Fruit fly (Drosophila melanogaster) whole organism, adult: Measurements from ENCODE around the gene CG33552.

Experiments used
- CG11617 ChIP-seq: fragments of 200-800 bp; sonication (Bioruptor generic); optimal IDR thresholded peaks from 2 replicates; lab custom pipeline; 2017; ENCODE audit warnings: mild to moderate bottlenecking, missing biosample characterization, missing genetic modification reagents, missing genetic modification characterization
- CG12768 ChIP-seq: fragments of 200-800 bp; sonication (Bioruptor generic); optimal IDR thresholded peaks from 2 replicates; lab custom pipeline; 2017; ENCODE audit warnings: missing biosample characterization, missing genetic modification characterization, mild to moderate bottlenecking, moderate library complexity, missing genetic modification reagents
- CG14711 ChIP-seq: fragments of 200-800 bp; sonication (Bioruptor generic); optimal IDR thresholded peaks from 2 replicates; lab custom pipeline; 2018; ENCODE audit warnings: missing biosample characterization, mild to moderate bottlenecking, missing genetic modification characterization, moderate library complexity
- CG1620 ChIP-seq: fragments of 200-800 bp; sonication (Bioruptor generic); optimal IDR thresholded peaks from 2 replicates; lab custom pipeline; 2016; ENCODE audit warnings: missing biosample characterization, missing genetic modification characterization
- CG33017 ChIP-seq: fragments of 200-800 bp; sonication (Bioruptor generic); optimal IDR thresholded peaks from 2 replicates; lab custom pipeline; 2018; ENCODE audit warnings: missing biosample characterization, mild to moderate bottlenecking, missing genetic modification characterization, moderate library complexity
- CG5204 ChIP-seq: fragments of 200-800 bp; sonication (Bioruptor generic); optimal IDR thresholded peaks from 2 replicates; lab custom pipeline; 2016; ENCODE audit warnings: missing biosample characterization, missing genetic modification characterization
- CG7045 ChIP-seq: fragments of 200-800 bp; sonication (Bioruptor generic); optimal IDR thresholded peaks from 2 replicates; lab custom pipeline; 2017; ENCODE audit warnings: missing biosample characterization, mild to moderate bottlenecking, missing genetic modification characterization
- CG7101 ChIP-seq: fragments of 200-800 bp; sonication (Bioruptor generic); optimal IDR thresholded peaks from 2 replicates; lab custom pipeline; 2018; ENCODE audit warnings: missing biosample characterization, mild to moderate bottlenecking, missing genetic modification characterization, moderate library complexity
- Clk ChIP-seq: fragments of 200-800 bp; sonication (Bioruptor generic); optimal IDR thresholded peaks from 2 replicates; lab custom pipeline; 2017; ENCODE audit warnings: missing biosample characterization, missing genetic modification characterization
- Crg-1 ChIP-seq: fragments of 200-800 bp; sonication (Bioruptor generic); optimal IDR thresholded peaks from 2 replicates; lab custom pipeline; 2016; ENCODE audit warnings: missing biosample characterization, missing genetic modification characterization
- Hr96 ChIP-seq: fragments of 200-800 bp; sonication (Bioruptor generic); optimal IDR thresholded peaks from 2 replicates; lab custom pipeline; 2016; ENCODE audit warnings: missing biosample characterization, missing genetic modification characterization
- Mnt ChIP-seq: fragments of 200-800 bp; sonication (Bioruptor generic); optimal IDR thresholded peaks from 2 replicates; lab custom pipeline; 2016; ENCODE audit warnings: missing biosample characterization, mild to moderate bottlenecking, missing genetic modification characterization
- bab1 ChIP-seq: fragments of 200-800 bp; sonication (Bioruptor generic); optimal IDR thresholded peaks from 3 replicates; lab custom pipeline; 2019; ENCODE audit warnings: missing biosample characterization, mild to moderate bottlenecking, missing genetic modification characterization, moderate library complexity
- cic ChIP-seq: fragments of 200-800 bp; sonication (Bioruptor generic); optimal IDR thresholded peaks from 2 replicates; lab custom pipeline; 2017; ENCODE audit warnings: missing biosample characterization, mild to moderate bottlenecking, missing genetic modification characterization, moderate library complexity
- cnc ChIP-seq, 2 experiments: fragments of >200 bp; optimal IDR thresholded peaks; 2 replicates each; lab custom pipeline; 2017
- kay ChIP-seq: fragments of 200-800 bp; sonication (Bioruptor generic); peaks from one replicate; lab custom pipeline; 2016; ENCODE audit warnings: missing biosample characterization, missing genetic modification characterization, borderline replicate concordance
- ovo ChIP-seq: fragments of 200-800 bp; sonication (Bioruptor generic); optimal IDR thresholded peaks from 2 replicates; lab custom pipeline; 2016; ENCODE audit warnings: missing biosample characterization, missing genetic modification characterization
- pad ChIP-seq: fragments of 200-800 bp; sonication (Bioruptor generic); optimal IDR thresholded peaks from 3 replicates; lab custom pipeline; 2017; ENCODE audit warnings: missing biosample characterization, missing genetic modification characterization, mild to moderate bottlenecking, moderate library complexity, missing genetic modification reagents
- tj ChIP-seq: fragments of 200-800 bp; sonication (Bioruptor generic); optimal IDR thresholded peaks from 3 replicates; lab custom pipeline; 2017; ENCODE audit warnings: missing biosample characterization, mild to moderate bottlenecking, missing genetic modification characterization, moderate library complexity
- toe ChIP-seq: fragments of 200-800 bp; sonication (Bioruptor generic); optimal IDR thresholded peaks from 2 replicates; lab custom pipeline; 2016; ENCODE audit warnings: missing biosample characterization, missing genetic modification characterization

CG33552 gene

DNA sequence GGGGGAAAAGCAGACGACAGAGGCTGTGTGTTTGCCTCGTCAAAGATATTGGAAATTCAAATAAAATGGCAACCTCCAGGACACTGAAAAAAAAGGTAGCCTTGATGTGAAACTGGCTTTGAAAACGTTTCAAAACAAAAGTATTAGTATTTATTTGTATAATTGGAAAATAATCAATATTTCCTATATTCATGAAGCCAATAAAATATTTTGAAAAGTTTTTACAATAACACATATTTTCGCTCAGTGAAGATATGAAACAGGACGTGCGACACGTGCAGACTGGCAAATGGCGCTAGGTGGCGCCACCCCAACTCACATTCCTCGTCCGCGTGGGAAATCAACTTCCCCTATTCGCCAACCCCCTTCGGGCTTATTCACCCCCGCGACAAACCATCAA, 34.5 kb upstream of the CG33552 start:
- peak; percentile 39 for TF ChIP-seq kay (GFP tag; lab: Kevin White, UChicago)
- no peak for TF ChIP-seq CG11617 (GFP tag; lab: Kevin White, UChicago)
- no peak for TF ChIP-seq ovo (GFP tag; lab: Kevin White, UChicago)
- no peak for TF ChIP-seq Crg-1 (GFP tag; lab: Kevin White, UChicago)
- TF ChIP-seq CG5204 (GFP tag; lab: Kevin White, UChicago), result peak; percentile 15

- TF ChIP-seq CG5204 (GFP tag; lab: Kevin White, UChicago) (no peak), tj (GFP tag; lab: Kevin White, UChicago) (no peak), Clk (GFP tag; lab: Kevin White, UChicago) (no peak), Mnt (no peak), CG14711 (tag; lab: Kevin White, UChicago) (no peak), cnc (optimal IDR thresholded peaks at IDR 0.05; lab: Kevin White, UChicago) (no peak), CG33017 (no peak), kay (GFP tag; lab: Kevin White, UChicago) (no peak), cic (GFP tag; lab: Kevin White, UChicago) (no peak), toe (GFP tag; lab: Kevin White, UChicago) (no peak), CG7045 (GFP tag; lab: Kevin White, UChicago) (no peak), Hr96 (GFP tag; lab: Kevin White, UChicago) (no peak), pad (GFP tag; lab: Kevin White, UChicago) (no peak), ovo (GFP tag; lab: Kevin White, UChicago) (no peak), CG12768 (no peak), CG11617 (GFP tag; lab: Kevin White, UChicago) (no peak), bab1 (GFP tag; lab: Kevin White, UChicago) (no peak)
Measured at dm6 chr2L:16648925-16649324, 33.4 kb upstream of the CG33552 start.

dm6 chr2L:16653541-16653940, 28.8 kb upstream of the CG33552 start:
- TF ChIP-seq cic (GFP tag; lab: Kevin White, UChicago), result no peak
- peak; percentile 59 for TF ChIP-seq toe (GFP tag; lab: Kevin White, UChicago)
- TF ChIP-seq kay (GFP tag; lab: Kevin White, UChicago), result peak; percentile 96
- TF ChIP-seq CG12768, result peak; percentile 60
- TF ChIP-seq tj (GFP tag; lab: Kevin White, UChicago), result peak; percentile 81
- TF ChIP-seq cnc (optimal IDR thresholded peaks at IDR 0.05; lab: Kevin White, UChicago), result no peak

DNA sequence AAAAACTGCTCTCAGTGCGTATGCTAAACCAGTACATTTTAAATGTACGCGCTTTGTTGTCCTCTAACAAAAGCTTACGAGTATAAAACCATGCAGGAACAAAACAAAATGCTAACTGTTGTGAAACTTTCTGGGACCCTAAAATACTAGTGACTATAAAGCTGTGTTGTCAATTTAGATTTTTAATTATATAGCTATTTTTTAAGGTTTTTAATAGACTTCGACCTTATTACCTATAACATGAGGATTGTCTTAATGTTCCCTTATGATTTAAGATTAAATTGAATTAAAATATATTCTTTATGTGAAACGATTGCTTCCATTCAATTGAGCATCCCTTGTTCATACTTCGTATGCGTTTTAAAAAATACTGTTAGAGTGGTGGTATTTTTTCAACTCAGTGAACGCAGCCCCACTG, 25.6 kb upstream of the CG33552 start:
- no peak for TF ChIP-seq CG11617 (GFP tag; lab: Kevin White, UChicago)
- TF ChIP-seq tj (GFP tag; lab: Kevin White, UChicago), result peak; percentile 32
- TF ChIP-seq kay (GFP tag; lab: Kevin White, UChicago), result no peak
- TF ChIP-seq CG14711 (tag; lab: Kevin White, UChicago), result peak; percentile 67
- TF ChIP-seq toe (GFP tag; lab: Kevin White, UChicago), result peak; percentile 41
- peak; percentile 46 for TF ChIP-seq CG5204 (GFP tag; lab: Kevin White, UChicago)
- TF ChIP-seq pad (GFP tag; lab: Kevin White, UChicago), result peak; percentile 33
- no peak for TF ChIP-seq Crg-1 (GFP tag; lab: Kevin White, UChicago)
- peak; percentile 28 for TF ChIP-seq Hr96 (GFP tag; lab: Kevin White, UChicago)
- peak; percentile 22 for TF ChIP-seq CG1620 (GFP tag; lab: Kevin White, UChicago)
- no peak for TF ChIP-seq ovo (GFP tag; lab: Kevin White, UChicago)
- TF ChIP-seq CG33017, result peak; percentile 49
- TF ChIP-seq CG7045 (GFP tag; lab: Kevin White, UChicago), result peak; percentile 2
- peak; percentile 66 for TF ChIP-seq CG7101

dm6 chr2L:16657467-16657866, 24.8 kb upstream of the CG33552 start:
- no peak for TF ChIP-seq CG5204 (GFP tag; lab: Kevin White, UChicago)
- TF ChIP-seq Hr96 (GFP tag; lab: Kevin White, UChicago), result no peak
- TF ChIP-seq CG7101, result no peak
- no peak for TF ChIP-seq Crg-1 (GFP tag; lab: Kevin White, UChicago)
- no peak for TF ChIP-seq tj (GFP tag; lab: Kevin White, UChicago)
- no peak for TF ChIP-seq CG33017
- no peak for TF ChIP-seq bab1 (GFP tag; lab: Kevin White, UChicago)
- no peak for TF ChIP-seq CG12768
- no peak for TF ChIP-seq CG14711 (tag; lab: Kevin White, UChicago)
- no peak for TF ChIP-seq Clk (GFP tag; lab: Kevin White, UChicago)
- TF ChIP-seq cnc (optimal IDR thresholded peaks at IDR 0.05; lab: Kevin White, UChicago), result no peak
- TF ChIP-seq CG7045 (GFP tag; lab: Kevin White, UChicago), result no peak
- TF ChIP-seq cic (GFP tag; lab: Kevin White, UChicago), result no peak
- no peak for TF ChIP-seq CG11617 (GFP tag; lab: Kevin White, UChicago)

dm6 chr2L:16672290-16672689, 10.0 kb upstream of the CG33552 start:
- TF ChIP-seq tj (GFP tag; lab: Kevin White, UChicago) (no peak), toe (GFP tag; lab: Kevin White, UChicago) (peak; percentile 57), CG33017 (peak; percentile 51), Hr96 (GFP tag; lab: Kevin White, UChicago) (peak; percentile 55), CG1620 (GFP tag; lab: Kevin White, UChicago) (no peak), CG7101 (peak; percentile 25), cnc (optimal IDR thresholded peaks at IDR 0.05; lab: Kevin White, UChicago) (no peak), CG7045 (GFP tag; lab: Kevin White, UChicago) (peak; percentile 66), CG5204 (GFP tag; lab: Kevin White, UChicago) (peak; percentile 50), CG14711 (tag; lab: Kevin White, UChicago) (peak; percentile 22), CG11617 (GFP tag; lab: Kevin White, UChicago) (no peak), Crg-1 (GFP tag; lab: Kevin White, UChicago) (no peak), bab1 (GFP tag; lab: Kevin White, UChicago) (no peak), CG12768 (peak; percentile 59), ovo (GFP tag; lab: Kevin White, UChicago) (no peak), Clk (GFP tag; lab: Kevin White, UChicago) (peak; percentile 13)
